Fruit fly (Drosophila melanogaster): ENCODE measurements around the gene eIF1A.
A peak's percentile ranks its signal among the peaks of the same experiment; 100 is the strongest.

Gene eIF1A

dm6 chr3R:18312761-18313160 is 38.3 kb downstream of the eIF1A start:
- TF ChIP-seq Chrac-16 (GFP tag; optimal IDR thresholded peaks at IDR 0.05) (no peak), sug (tag; optimal IDR thresholded peaks at IDR 0.05) (peak; percentile 20), nom (GFP tag; optimal IDR thresholded peaks at IDR 0.05) (peak; percentile 60), CG34376 (GFP tag; optimal IDR thresholded peaks at IDR 0.05) (peak; percentile 42), Med (GFP tag) (peak; percentile 3)

- TF ChIP-seq CG10431 (GFP tag; optimal IDR thresholded peaks at IDR 0.05) (no peak), CG13287 (GFP tag; IDR thresholded peaks at IDR 0.05; ENCODE audit: partially characterized antibody) (peak; percentile 8; the same call in 1 of the 2 replicates), CG1024 (GFP tag; IDR thresholded peaks at IDR 0.05) (no peak), CG11093 (GFP tag; IDR thresholded peaks at IDR 0.05) (no peak), Oli (tag; optimal IDR thresholded peaks at IDR 0.05) (no peak), CG31388 (GFP tag; optimal IDR thresholded peaks at IDR 0.05) (no peak), Gsc (GFP tag; IDR thresholded peaks at IDR 0.05) (no peak), CG10321 (GFP tag; IDR thresholded peaks at IDR 0.05) (no peak), Blimp-1 (GFP tag; optimal IDR thresholded peaks at IDR 0.05) (no peak), CG8765 (GFP tag; IDR thresholded peaks at IDR 0.05) (no peak), Jarid2 (GFP tag; optimal IDR thresholded peaks at IDR 0.05) (peak; percentile 10), CG8290 (GFP tag; optimal IDR thresholded peaks at IDR 0.05) (no peak), CG8290 (tag; optimal IDR thresholded peaks at IDR 0.05) (peak in 1 of 2 experiments; percentile 13), CG3726 (GFP tag; IDR thresholded peaks at IDR 0.05) (0 out of 3 replicates have a peak, but pooled peaks have one; percentile 23), Rfx (GFP tag; IDR thresholded peaks at IDR 0.05) (peak; percentile 28; the same call in 1 of the 2 replicates), CG11456 (GFP tag; IDR thresholded peaks at IDR 0.05) (no peak), CG34422 (GFP tag; IDR thresholded peaks at IDR 0.05) (no peak), CG15514 (GFP tag; optimal IDR thresholded peaks at IDR 0.05) (peak; percentile 1), CG1602 (GFP tag; optimal IDR thresholded peaks at IDR 0.05) (no peak), CG14860 (GFP tag; IDR thresholded peaks at IDR 0.05; ENCODE audit: partially characterized antibody) (no peak), az2 (GFP tag; optimal IDR thresholded peaks at IDR 0.05) (no peak), dmrt11E (tag; optimal IDR thresholded peaks at IDR 0.05) (no peak), tx (GFP tag; optimal IDR thresholded peaks at IDR 0.05) (no peak), CG9932 (GFP tag; IDR thresholded peaks at IDR 0.05) (0 out of 2 replicates have a peak, but pooled peaks have one; percentile 14), prd (optimal IDR thresholded peaks at IDR 0.05) (no peak), prd (GFP tag; IDR thresholded peaks at IDR 0.05) (0 out of 3 replicates have a peak, but pooled peaks have one; percentile 16), disco-r (GFP tag; optimal IDR thresholded peaks at IDR 0.05) (no peak), CG17829 (tag; optimal IDR thresholded peaks at IDR 0.05) (no peak), Dek (tag; optimal IDR thresholded peaks at IDR 0.05) (no peak), scrt (GFP tag; optimal IDR thresholded peaks at IDR 0.05) (peak; percentile 41), CG5180 (GFP tag; optimal IDR thresholded peaks at IDR 0.05) (no peak), Med (GFP tag) (peak; percentile 65), Scr (GFP tag; IDR thresholded peaks at IDR 0.05; ENCODE audit: partially characterized antibody) (peak; percentile 9; the same call in 1 of the 2 replicates), sc (optimal IDR thresholded peaks at IDR 0.05) (no peak), sc (GFP tag; optimal IDR thresholded peaks at IDR 0.05) (no peak), mirr (GFP tag; optimal IDR thresholded peaks at IDR 0.05) (no peak), Dbx (GFP tag; IDR thresholded peaks at IDR 0.05) (no peak), CG17802 (tag; optimal IDR thresholded peaks at IDR 0.05) (no peak), CG10543 (GFP tag; optimal IDR thresholded peaks at IDR 0.05) (peak; percentile 16), h (optimal IDR thresholded peaks at IDR 0.05) (no peak), sd (tag; optimal IDR thresholded peaks at IDR 0.05) (peak; percentile 71), Trl (optimal IDR thresholded peaks at IDR 0.05) (peak in 1 of 2 experiments; percentile 56), Trl (GFP tag; optimal IDR thresholded peaks at IDR 0.05) (no peak), abd-A (tag; optimal IDR thresholded peaks at IDR 0.05) (peak; percentile 80), tup (GFP tag; optimal IDR thresholded peaks at IDR 0.05) (no peak), exex (tag; optimal IDR thresholded peaks at IDR 0.05) (no peak)
These were observed 39.9 kb downstream of the eIF1A start, which contains the start of gene PKD for dm6 chr3R:18314320-18314719. Gene PKD (minus strand): TSS chr3R:18314407.
